Worm (Caenorhabditis elegans): ENCODE data around the gene tbb-4.

DNA sequence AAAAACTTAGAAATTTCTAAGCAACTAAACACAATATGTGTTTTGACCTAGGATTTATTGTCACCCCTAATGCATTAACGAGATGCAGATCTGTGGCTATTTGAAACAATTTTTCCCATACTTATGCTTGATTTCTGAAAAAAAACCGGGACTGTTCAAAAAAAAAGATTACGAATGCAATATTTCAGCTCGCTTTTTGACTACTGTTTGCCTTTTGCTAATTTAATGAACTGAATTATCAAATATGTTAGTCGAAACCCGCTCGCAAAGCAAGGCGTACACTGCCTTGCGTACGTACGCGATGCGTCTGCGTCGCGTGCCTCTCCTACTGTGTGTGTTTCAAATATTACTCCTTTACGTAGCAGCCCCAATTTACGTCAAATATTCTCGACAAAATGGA lies 49.7 kb downstream of the tbb-4 start, which contains the start of gene C23F12.4:
- TF ChIP-seq tbx-11 (GFP tag; IDR thresholded peaks at IDR 0.05): no peak
- TF ChIP-seq ama-1 (optimal IDR thresholded peaks at IDR 0.05): no peak
- TF ChIP-seq hmbx-1 (tag; optimal IDR thresholded peaks at IDR 0.05): no peak

All from whole organism, early embryonic.